Worm (Caenorhabditis elegans): ENCODE data around the gene srj-4.

DNA sequence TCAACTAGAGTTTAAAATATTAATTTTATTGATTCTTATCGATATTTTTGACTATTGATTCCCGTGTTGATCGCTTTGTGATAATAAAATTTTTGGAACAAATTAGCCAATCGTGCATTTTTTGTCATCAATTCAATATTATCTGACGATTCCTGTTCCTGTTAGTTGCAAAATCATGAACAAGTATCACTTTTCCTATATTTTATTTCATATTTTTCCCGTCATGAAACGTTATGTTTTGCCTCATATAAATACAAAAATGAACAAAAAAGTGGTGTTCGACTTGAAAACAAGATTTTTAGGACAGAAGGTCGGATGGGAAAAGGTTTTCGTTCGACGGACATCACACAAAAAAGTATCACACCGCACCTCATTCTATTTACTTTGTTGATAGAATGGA is 41.7 kb upstream of the srj-4 start, which contains the start of gene C13C4.6:
- TF ChIP-seq sup-37 (GFP tag; optimal IDR thresholded peaks at IDR 0.05) (no peak), ama-1 (optimal IDR thresholded peaks at IDR 0.05) (no peak), rnt-1 (tag; optimal IDR thresholded peaks at IDR 0.05) (no peak), snpc-4 (tag; optimal IDR thresholded peaks at IDR 0.05) (no peak), aly-2 (tag; optimal IDR thresholded peaks at IDR 0.05) (no peak), nhr-28 (tag; optimal IDR thresholded peaks at IDR 0.05) (no peak), unc-130 (tag; optimal IDR thresholded peaks at IDR 0.05) (no peak), unc-62 (GFP tag; optimal IDR thresholded peaks at IDR 0.05) (no peak), ceh-82 (tag; optimal IDR thresholded peaks at IDR 0.05) (no peak), lin-39 (tag; optimal IDR thresholded peaks at IDR 0.05) (no peak), ceh-8 (GFP tag; optimal IDR thresholded peaks at IDR 0.05) (no peak), ztf-11 (tag; optimal IDR thresholded peaks at IDR 0.05) (no peak)

Measured in whole organism, L1 larva.